Fruit fly (Drosophila melanogaster) whole organism, embryonic: ENCODE measurements around the gene Obp83ef.
A peak's percentile ranks its signal among the peaks of the same experiment; 100 is the strongest.

Experiments
- BtbVII ChIP-seq: fragments of 200-800 bp; sonication (Bioruptor generic); optimal IDR thresholded peaks from 3 replicates; lab custom pipeline; 2017; ENCODE audit warnings: missing biosample characterization, mild to moderate bottlenecking, missing genetic modification characterization
- CG10147 ChIP-seq: fragments of 200-800 bp; sonication (Bioruptor generic); optimal IDR thresholded peaks from 2 replicates; lab custom pipeline; 2019; ENCODE audit warnings: missing biosample characterization, mild to moderate bottlenecking, missing genetic modification characterization, moderate library complexity
- CG1024 ChIP-seq: fragments of 200-800 bp; sonication (Bioruptor generic); IDR thresholded peaks from 2 replicates; pipeline ENCODE4 v1.3.6; 2022; ENCODE audit warnings: missing biosample characterization, missing genetic modification characterization
- CG12659 ChIP-seq: fragments of 200-800 bp; sonication (Bioruptor generic); optimal IDR thresholded peaks from 3 replicates; lab custom pipeline; 2017; ENCODE audit warnings: mild to moderate bottlenecking, missing biosample characterization, missing genetic modification reagents, missing genetic modification characterization
- CG13287 ChIP-seq: fragments of 200-800 bp; sonication (Bioruptor generic); IDR thresholded peaks from 2 replicates; pipeline ENCODE4 v1.3.6; 2022; ENCODE audit warnings: missing biosample characterization, missing genetic modification characterization; ENCODE audit not compliant: partially characterized antibody
- CG14667 ChIP-seq: fragments of 200-800 bp; sonication (Bioruptor generic); IDR thresholded peaks from 2 replicates; pipeline ENCODE4 v1.3.6; 2022; ENCODE audit warnings: missing biosample characterization, missing genetic modification characterization
- CG16813 ChIP-seq: fragments of 200-800 bp; sonication (Bioruptor generic); IDR thresholded peaks from 3 replicates; pipeline ENCODE4 v1.3.6; 2022; ENCODE audit warnings: missing biosample characterization, missing genetic modification characterization; ENCODE audit not compliant: partially characterized antibody
- CG16863 ChIP-seq: fragments of 200-800 bp; sonication (Bioruptor generic); optimal IDR thresholded peaks from 3 replicates; lab custom pipeline; 2016; ENCODE audit warnings: missing biosample characterization, missing genetic modification characterization
- CG17186 ChIP-seq: fragments of 200-800 bp; sonication (Bioruptor generic); optimal IDR thresholded peaks from 3 replicates; lab custom pipeline; 2017; ENCODE audit warnings: missing biosample characterization, missing genetic modification reagents, missing genetic modification characterization
- CG18619 ChIP-seq: fragments of 200-800 bp; sonication (Bioruptor generic); optimal IDR thresholded peaks from 3 replicates; lab custom pipeline; 2017; ENCODE audit warnings: missing biosample characterization, mild to moderate bottlenecking, missing genetic modification characterization
- CG30431 ChIP-seq: fragments of 200-800 bp; sonication (Bioruptor generic); optimal IDR thresholded peaks from 2 replicates; lab custom pipeline; 2017; ENCODE audit warnings: missing biosample characterization, missing genetic modification characterization
- CG34422 ChIP-seq: fragments of 200-800 bp; sonication (Bioruptor generic); IDR thresholded peaks from 3 replicates; pipeline ENCODE4 v1.3.6; 2022; ENCODE audit warnings: missing biosample characterization, missing genetic modification characterization
- CG9817 ChIP-seq: fragments of 200-800 bp; sonication (Bioruptor generic); optimal IDR thresholded peaks from 2 replicates; lab custom pipeline; 2018; ENCODE audit warnings: missing biosample characterization, mild to moderate bottlenecking, missing genetic modification characterization, moderate library complexity
- CG9876 ChIP-seq: fragments of 200-800 bp; sonication (Bioruptor generic); optimal IDR thresholded peaks from 2 replicates; lab custom pipeline; 2016; ENCODE audit warnings: missing biosample characterization, missing genetic modification characterization
- D19B ChIP-seq: fragments of 200-800 bp; sonication (Bioruptor generic); optimal IDR thresholded peaks from 2 replicates; lab custom pipeline; 2017; ENCODE audit warnings: missing biosample characterization, mild to moderate bottlenecking, missing genetic modification characterization
- Dip2 ChIP-seq: fragments of 200-800 bp; sonication (Bioruptor generic); IDR thresholded peaks from 2 replicates; pipeline ENCODE4 v1.3.6; 2022; ENCODE audit warnings: missing biosample characterization, missing genetic modification characterization
- Dip3 ChIP-seq: fragments of 200-800 bp; sonication (Bioruptor generic); optimal IDR thresholded peaks from 3 replicates; lab custom pipeline; 2016; ENCODE audit warnings: missing biosample characterization, missing genetic modification characterization
- HLH3B ChIP-seq: fragments of 200-800 bp; sonication (Bioruptor generic); IDR thresholded peaks from 2 replicates; pipeline ENCODE4 v1.3.6; 2022; ENCODE audit warnings: missing biosample characterization, missing genetic modification characterization
- HLHmδ ChIP-seq: fragments of 200-800 bp; sonication (Bioruptor generic); optimal IDR thresholded peaks from 2 replicates; lab custom pipeline; 2018; ENCODE audit warnings: missing biosample characterization, mild to moderate bottlenecking, missing genetic modification characterization, moderate library complexity
- Hey ChIP-seq: fragments of 200-800 bp; sonication (Bioruptor generic); optimal IDR thresholded peaks from 3 replicates; lab custom pipeline; 2018; ENCODE audit warnings: missing biosample characterization, mild to moderate bottlenecking, missing genetic modification characterization
- Hmx ChIP-seq: fragments of 200-800 bp; sonication (Bioruptor generic); optimal IDR thresholded peaks from 2 replicates; lab custom pipeline; 2016; ENCODE audit warnings: missing biosample characterization, missing genetic modification characterization
- Jarid2 ChIP-seq: fragments of 200-800 bp; sonication (Bioruptor generic); optimal IDR thresholded peaks from 3 replicates; lab custom pipeline; 2017; ENCODE audit warnings: mild to moderate bottlenecking, missing biosample characterization, missing genetic modification reagents, missing genetic modification characterization
- Lim3 ChIP-seq: fragments of 200-800 bp; sonication (Bioruptor generic); IDR thresholded peaks from 2 replicates; pipeline ENCODE4 v1.3.6; 2022; ENCODE audit warnings: missing biosample characterization, missing genetic modification characterization
- Med ChIP-seq: fragments of 200-800 bp; sonication (Bioruptor generic); peaks from one replicate; lab custom pipeline; 2016; ENCODE audit warnings: missing biosample characterization, missing genetic modification characterization, mild to moderate bottlenecking, inconsistent platforms, moderate library complexity
- Trl ChIP-seq, 3 experiments: fragments of >200 bp in 2 of 3; fragments of 200-800 bp in 1 of 3; sonication (Bioruptor generic) in 1 of 3; optimal IDR thresholded peaks; 2 replicates in 1 of 3; 3 replicates in 2 of 3; lab custom pipeline; 2016 to 2017; ENCODE audit warnings: missing biosample characterization in 1 of 3, missing genetic modification characterization in 1 of 3
- Vsx1 ChIP-seq: fragments of 200-800 bp; sonication (Bioruptor generic); optimal IDR thresholded peaks from 2 replicates; lab custom pipeline; 2017; ENCODE audit warnings: missing biosample characterization, mild to moderate bottlenecking, missing genetic modification characterization, missing genetic modification reagents
- ac ChIP-seq: fragments of 200-800 bp; sonication (Bioruptor generic); optimal IDR thresholded peaks from 3 replicates; lab custom pipeline; 2017; ENCODE audit warnings: missing biosample characterization, mild to moderate bottlenecking, missing genetic modification characterization
- amos ChIP-seq: fragments of 200-800 bp; sonication (Bioruptor generic); IDR thresholded peaks from 2 replicates; pipeline ENCODE4 v1.3.6; 2022; ENCODE audit warnings: missing biosample characterization, missing genetic modification characterization; ENCODE audit not compliant: partially characterized antibody
- ase ChIP-seq: fragments of 200-800 bp; sonication (Bioruptor generic); IDR thresholded peaks from 3 replicates; pipeline ENCODE4 v1.3.6; 2022; ENCODE audit warnings: missing biosample characterization, missing genetic modification characterization
- bowl ChIP-seq: fragments of 200-800 bp; sonication (Bioruptor generic); IDR thresholded peaks from 2 replicates; pipeline ENCODE4 v1.3.6; 2022; ENCODE audit warnings: missing biosample characterization, missing genetic modification characterization
- br ChIP-seq: fragments of >200 bp; optimal IDR thresholded peaks from 2 replicates; lab custom pipeline; 2017
- chinmo ChIP-seq: fragments of 200-800 bp; sonication (Bioruptor generic); IDR thresholded peaks from 4 replicates; pipeline ENCODE4 v1.3.6; 2022; ENCODE audit warnings: missing biosample characterization, missing genetic modification characterization; ENCODE audit not compliant: partially characterized antibody
- ci ChIP-seq: fragments of 200-800 bp; sonication (Bioruptor generic); IDR thresholded peaks from 3 replicates; pipeline ENCODE4 v1.3.6; 2022; ENCODE audit warnings: missing biosample characterization, missing genetic modification characterization
- crol ChIP-seq: fragments of 200-800 bp; sonication (Bioruptor generic); IDR thresholded peaks from 2 replicates; pipeline ENCODE4 v1.3.6; 2022; ENCODE audit warnings: missing biosample characterization, missing genetic modification characterization
- ems ChIP-seq: fragments of 200-800 bp; sonication (Bioruptor generic); optimal IDR thresholded peaks from 3 replicates; lab custom pipeline; 2016; ENCODE audit warnings: missing biosample characterization, missing genetic modification characterization
- eyg ChIP-seq: fragments of 200-800 bp; sonication (Bioruptor generic); optimal IDR thresholded peaks from 3 replicates; lab custom pipeline; 2016; ENCODE audit warnings: missing biosample characterization, missing genetic modification characterization
- gce ChIP-seq: fragments of 200-800 bp; sonication (Bioruptor generic); IDR thresholded peaks from 3 replicates; pipeline ENCODE4 v1.3.6; 2022; ENCODE audit warnings: missing biosample characterization, missing genetic modification characterization
- gsb-n ChIP-seq: fragments of 200-800 bp; sonication (Bioruptor generic); optimal IDR thresholded peaks from 3 replicates; lab custom pipeline; 2018; ENCODE audit warnings: missing biosample characterization, mild to moderate bottlenecking, missing genetic modification characterization
- luna ChIP-seq: fragments of 200-800 bp; sonication (Bioruptor generic); optimal IDR thresholded peaks from 2 replicates; lab custom pipeline; 2016; ENCODE audit warnings: missing biosample characterization, missing genetic modification characterization
- mirr ChIP-seq: fragments of 200-800 bp; sonication (Bioruptor generic); optimal IDR thresholded peaks from 3 replicates; lab custom pipeline; 2018; ENCODE audit warnings: missing biosample characterization, mild to moderate bottlenecking, missing genetic modification characterization
- oc ChIP-seq: fragments of 200-800 bp; sonication (Bioruptor generic); optimal IDR thresholded peaks from 2 replicates; lab custom pipeline; 2018; ENCODE audit warnings: missing biosample characterization, mild to moderate bottlenecking, missing genetic modification characterization, moderate library complexity
- peb ChIP-seq: fragments of 200-800 bp; sonication (Bioruptor generic); IDR thresholded peaks from 2 replicates; pipeline ENCODE4 v1.3.6; 2022; ENCODE audit warnings: missing biosample characterization, missing genetic modification characterization
- prd ChIP-seq, 3 experiments: fragments of >200 bp in 2 of 3; fragments of 200-800 bp in 1 of 3; sonication (Bioruptor generic) in 1 of 3; optimal IDR thresholded peaks in 2 of 3; IDR thresholded peaks in 1 of 3; 2 replicates in 2 of 3; 3 replicates in 1 of 3; pipeline versions ENCODE4 v1.3.6 to Lab custom; 2017 to 2022; ENCODE audit warnings: missing biosample characterization in 1 of 3, missing genetic modification characterization in 1 of 3
- shn ChIP-seq: fragments of 200-800 bp; sonication (Bioruptor generic); optimal IDR thresholded peaks from 3 replicates; lab custom pipeline; 2016; ENCODE audit warnings: missing biosample characterization, missing genetic modification characterization
- tin ChIP-seq: fragments of 200-800 bp; sonication (Bioruptor generic); optimal IDR thresholded peaks from 3 replicates; lab custom pipeline; 2016; ENCODE audit warnings: missing biosample characterization, missing genetic modification characterization
- tll ChIP-seq, 2 experiments: fragments of 200-800 bp in 1 of 2; fragments of >200 bp in 1 of 2; sonication (Bioruptor generic) in 1 of 2; optimal IDR thresholded peaks; 2 replicates each; lab custom pipeline; 2017 to 2019; ENCODE audit warnings: missing biosample characterization in 2 of 2, missing genetic modification characterization in 2 of 2, mild to moderate bottlenecking in 1 of 2, moderate library complexity in 1 of 2
- vvl ChIP-seq: fragments of 200-800 bp; sonication (Bioruptor generic); IDR thresholded peaks from 2 replicates; pipeline ENCODE4 v1.3.6; 2022; ENCODE audit warnings: missing biosample characterization, missing genetic modification characterization
- zen2 ChIP-seq: fragments of 200-800 bp; sonication (Bioruptor generic); IDR thresholded peaks from 3 replicates; pipeline ENCODE4 v1.3.6; 2022; ENCODE audit warnings: missing biosample characterization, missing genetic modification characterization; ENCODE audit not compliant: partially characterized antibody

Gene Obp83ef

DNA sequence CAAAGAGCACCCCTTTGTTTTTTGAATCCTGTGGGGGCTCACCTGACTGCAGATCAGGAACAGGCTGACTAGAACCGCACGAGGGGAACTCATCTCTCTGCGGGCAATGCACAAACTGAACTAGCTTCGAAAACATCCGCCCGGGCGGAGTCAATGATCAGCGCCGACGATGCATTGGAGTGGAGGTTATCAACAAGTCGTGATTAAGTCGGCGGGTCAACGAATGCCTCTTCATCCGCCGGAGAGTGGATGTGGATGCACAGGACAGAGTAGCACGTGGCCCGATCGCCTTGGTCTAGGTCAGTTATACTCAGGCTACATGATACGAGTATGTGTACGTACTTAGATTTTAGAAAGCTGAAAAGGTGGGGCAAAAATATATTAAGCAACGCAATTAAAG, at the start of gene Obp83ef:
Gene Obp83ef, minus strand, starts transcription at position 119 of the 400 bp plus-strand sequence.
- TF ChIP-seq CG1024 (GFP tag; lab: Robert Waterston, UW) (no peak), Med (GFP tag; lab: Kevin White, UChicago) (peak; percentile 35), Hmx (no peak)

DNA sequence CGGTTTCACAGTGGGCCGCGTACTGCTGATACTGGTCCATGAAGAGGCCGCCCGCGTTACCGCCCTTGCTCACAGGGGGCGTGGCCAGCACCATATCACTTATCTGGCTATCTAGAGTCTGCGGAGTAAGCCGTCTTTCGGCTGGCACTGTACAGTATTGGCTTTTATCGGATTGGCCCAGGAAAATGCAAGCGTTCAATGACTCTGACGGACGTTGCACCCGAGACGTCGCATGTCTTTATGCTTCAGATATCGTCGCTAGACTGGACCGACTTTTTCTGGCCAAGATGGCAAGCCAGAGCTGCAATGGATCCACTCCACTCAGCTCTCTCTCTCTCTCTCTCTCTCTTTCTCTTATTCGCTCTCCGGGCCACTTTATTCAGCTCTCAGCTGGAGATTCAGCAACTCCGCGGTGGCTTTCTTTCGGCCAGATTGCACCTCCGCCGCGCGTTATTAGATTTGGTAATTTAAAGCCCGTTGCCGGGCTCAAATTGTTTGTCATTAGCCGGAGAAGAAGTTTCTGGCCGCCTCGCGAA, 46.2 kb upstream of the Obp83ef start, which contains the start of gene CG31559:
Gene CG31559, minus strand, starts transcription at position 273 of the 536 bp plus-strand sequence.
- TF ChIP-seq vvl (GFP tag; lab: Robert Waterston, UW) (no peak), Trl (optimal IDR thresholded peaks at IDR 0.05; lab: Kevin White, UChicago) (peak; percentile 45 to 69), Trl (GFP tag; optimal IDR thresholded peaks at IDR 0.05; lab: Kevin White, UChicago) (no peak), CG16813 (no peak), CG17186 (GFP tag; lab: Kevin White, UChicago) (no peak), D19B (GFP tag; lab: Kevin White, UChicago) (no peak), CG14667 (GFP tag; lab: Robert Waterston, UW) (no peak), crol (no peak), CG16863 (GFP tag; lab: Kevin White, UChicago) (no peak), peb (no peak), prd (optimal IDR thresholded peaks at IDR 0.05; lab: Kevin White, UChicago) (no peak), prd (GFP tag; IDR thresholded peaks at IDR 0.05; lab: Robert Waterston, UW) (no peak), Med (GFP tag; lab: Kevin White, UChicago) (peak; percentile 13), luna (GFP tag; lab: Kevin White, UChicago) (no peak), ac (GFP tag; lab: Kevin White, UChicago) (no peak), CG13287 (GFP tag; lab: Robert Waterston, UW) (no peak), Jarid2 (GFP tag; lab: Kevin White, UChicago) (peak; percentile 27), bowl (GFP tag; lab: Robert Waterston, UW) (no peak), ci (GFP tag; lab: Robert Waterston, UW) (peak; percentile 31; the same call in 1 of the 3 replicates), Dip3 (no peak), BtbVII (GFP tag; lab: Kevin White, UChicago) (no peak), ems (no peak), ase (GFP tag; lab: Robert Waterston, UW) (no peak), chinmo (0 out of 4 replicates have a peak, but pooled peaks have one; percentile 32), Vsx1 (GFP tag; lab: Kevin White, UChicago) (no peak), CG12659 (GFP tag; lab: Kevin White, UChicago) (no peak), Dip2 (GFP tag; lab: Robert Waterston, UW) (no peak), CG9876 (GFP tag; lab: Kevin White, UChicago) (no peak), shn (no peak), Lim3 (GFP tag; lab: Robert Waterston, UW) (no peak), oc (tag; lab: Kevin White, UChicago) (peak; percentile 38), HLHmδ (no peak), tll (GFP tag; optimal IDR thresholded peaks at IDR 0.05; lab: Kevin White, UChicago) (no peak), mirr (GFP tag; lab: Kevin White, UChicago) (no peak), br (no peak), zen2 (no peak), CG9817 (tag; lab: Kevin White, UChicago) (no peak), gce (no peak), gsb-n (tag; lab: Kevin White, UChicago) (no peak), Hey (tag; lab: Kevin White, UChicago) (no peak), CG30431 (no peak), CG34422 (no peak), tin (no peak), eyg (no peak), CG18619 (GFP tag; lab: Kevin White, UChicago) (no peak), CG10147 (GFP tag; lab: Kevin White, UChicago) (no peak), amos (GFP tag; lab: Robert Waterston, UW) (no peak), HLH3B (GFP tag; lab: Robert Waterston, UW) (0 out of 2 replicates have a peak, but pooled peaks have one; percentile 5)
